Fruit fly (Drosophila melanogaster) whole organism, embryonic: ENCODE measurements around the gene Bem46.

ENCODE experiments used
- Atf-2 ChIP-seq: fragments of 200-800 bp; sonication (Bioruptor generic); optimal IDR thresholded peaks from 2 replicates; lab custom pipeline; 2016; ENCODE audit warnings: missing biosample characterization, missing genetic modification characterization
- B-H1 ChIP-seq: fragments of 200-800 bp; sonication (Bioruptor generic); IDR thresholded peaks from 3 replicates; pipeline ENCODE4 v1.3.6; 2022; ENCODE audit warnings: missing biosample characterization, missing genetic modification characterization
- BtbVII ChIP-seq: fragments of 200-800 bp; sonication (Bioruptor generic); optimal IDR thresholded peaks from 3 replicates; lab custom pipeline; 2017; ENCODE audit warnings: missing biosample characterization, mild to moderate bottlenecking, missing genetic modification characterization
- C15 ChIP-seq: fragments of 200-800 bp; sonication (Bioruptor generic); IDR thresholded peaks from 3 replicates; pipeline ENCODE4 v1.3.6; 2022; ENCODE audit warnings: missing biosample characterization, missing genetic modification characterization
- CG10654 ChIP-seq: fragments of 200-800 bp; sonication (Bioruptor generic); optimal IDR thresholded peaks from 2 replicates; lab custom pipeline; 2016; ENCODE audit warnings: missing biosample characterization, missing genetic modification characterization
- CG10979 ChIP-seq: fragments of 200-800 bp; sonication (Bioruptor generic); optimal IDR thresholded peaks from 2 replicates; lab custom pipeline; 2018; ENCODE audit warnings: missing biosample characterization, mild to moderate bottlenecking, missing genetic modification characterization, moderate library complexity
- CG11085 ChIP-seq: fragments of 200-800 bp; sonication (Bioruptor generic); IDR thresholded peaks from 2 replicates; pipeline ENCODE4 v1.3.6; 2022; ENCODE audit warnings: missing biosample characterization, missing genetic modification characterization
- CG12391 ChIP-seq: fragments of 200-800 bp; sonication (Bioruptor generic); optimal IDR thresholded peaks from 3 replicates; lab custom pipeline; 2018; ENCODE audit warnings: missing biosample characterization, mild to moderate bottlenecking, missing genetic modification characterization, moderate library complexity
- CG13287 ChIP-seq: fragments of 200-800 bp; sonication (Bioruptor generic); IDR thresholded peaks from 2 replicates; pipeline ENCODE4 v1.3.6; 2022; ENCODE audit warnings: missing biosample characterization, missing genetic modification characterization; ENCODE audit not compliant: partially characterized antibody
- CG13894 ChIP-seq: fragments of 200-800 bp; sonication (Bioruptor generic); optimal IDR thresholded peaks from 3 replicates; lab custom pipeline; 2018; ENCODE audit warnings: missing biosample characterization, mild to moderate bottlenecking, missing genetic modification characterization, moderate library complexity
- CG14860 ChIP-seq: fragments of 200-800 bp; sonication (Bioruptor generic); IDR thresholded peaks from 3 replicates; pipeline ENCODE4 v1.3.6; 2022; ENCODE audit warnings: missing biosample characterization, missing genetic modification characterization; ENCODE audit not compliant: partially characterized antibody
- CG15073 ChIP-seq: fragments of 200-800 bp; sonication (Bioruptor generic); optimal IDR thresholded peaks from 2 replicates; lab custom pipeline; 2016; ENCODE audit warnings: missing biosample characterization, missing genetic modification characterization
- CG1602 ChIP-seq: fragments of 200-800 bp; sonication (Bioruptor generic); optimal IDR thresholded peaks from 3 replicates; lab custom pipeline; 2016; ENCODE audit warnings: missing biosample characterization, missing genetic modification characterization
- CG17361 ChIP-seq: fragments of 200-800 bp; sonication (Bioruptor generic); IDR thresholded peaks from 3 replicates; pipeline ENCODE4 v1.3.6; 2022; ENCODE audit warnings: missing biosample characterization, missing genetic modification characterization
- CG17385 ChIP-seq: fragments of 200-800 bp; sonication (Bioruptor generic); optimal IDR thresholded peaks from 3 replicates; lab custom pipeline; 2018; ENCODE audit warnings: missing biosample characterization, mild to moderate bottlenecking, missing genetic modification characterization
- CG17568 ChIP-seq: fragments of 200-800 bp; sonication (Bioruptor generic); optimal IDR thresholded peaks from 2 replicates; lab custom pipeline; 2018; ENCODE audit warnings: missing biosample characterization, mild to moderate bottlenecking, missing genetic modification characterization, moderate library complexity
- CG18262 ChIP-seq: fragments of 200-800 bp; optimal IDR thresholded peaks from 3 replicates; lab custom pipeline; 2019; ENCODE audit warnings: missing biosample characterization, mild to moderate bottlenecking, missing genetic modification characterization, moderate library complexity
- CG18599 ChIP-seq: fragments of 200-800 bp; sonication (Bioruptor generic); optimal IDR thresholded peaks from 3 replicates; lab custom pipeline; 2017; ENCODE audit warnings: missing biosample characterization, missing genetic modification characterization, mild to moderate bottlenecking, moderate library complexity, missing genetic modification reagents
- CG2199 ChIP-seq: fragments of 200-800 bp; sonication (Bioruptor generic); IDR thresholded peaks from 3 replicates; pipeline ENCODE4 v1.3.6; 2022; ENCODE audit warnings: missing biosample characterization, missing genetic modification characterization
- CG32532 ChIP-seq: fragments of 200-800 bp; sonication (Bioruptor generic); IDR thresholded peaks from 2 replicates; pipeline ENCODE4 v1.3.6; 2022; ENCODE audit warnings: missing biosample characterization, missing genetic modification characterization
- CG4730 ChIP-seq: fragments of 200-800 bp; sonication (Bioruptor generic); IDR thresholded peaks from 2 replicates; pipeline ENCODE4 v1.3.6; 2022; ENCODE audit warnings: missing biosample characterization, missing genetic modification characterization
- CG7987 ChIP-seq: fragments of 200-800 bp; sonication (Bioruptor generic); optimal IDR thresholded peaks from 2 replicates; lab custom pipeline; 2018; ENCODE audit warnings: missing biosample characterization, mild to moderate bottlenecking, missing genetic modification characterization, moderate library complexity
- CG8089 ChIP-seq: fragments of 200-800 bp; sonication (Bioruptor generic); optimal IDR thresholded peaks from 3 replicates; lab custom pipeline; 2016; ENCODE audit warnings: missing biosample characterization, missing genetic modification characterization
- CG8359 ChIP-seq: fragments of 200-800 bp; sonication (Bioruptor generic); optimal IDR thresholded peaks from 2 replicates; lab custom pipeline; 2017; ENCODE audit warnings: missing biosample characterization, mild to moderate bottlenecking, missing genetic modification characterization, borderline replicate concordance
- CHES-1-like ChIP-seq: fragments of 200-800 bp; sonication (Bioruptor generic); optimal IDR thresholded peaks from 2 replicates; lab custom pipeline; 2016; ENCODE audit warnings: missing biosample characterization, missing genetic modification characterization
- CoRest ChIP-seq: fragments of 200-800 bp; sonication (Bioruptor generic); optimal IDR thresholded peaks from 3 replicates; lab custom pipeline; 2018; ENCODE audit warnings: missing biosample characterization, mild to moderate bottlenecking, missing genetic modification characterization, moderate library complexity
- E2f1 ChIP-seq: fragments of 200-800 bp; sonication (Bioruptor generic); IDR thresholded peaks from 2 replicates; pipeline ENCODE4 v1.3.6; 2022; ENCODE audit warnings: missing biosample characterization, missing genetic modification characterization
- Fer3 ChIP-seq: fragments of 200-800 bp; sonication (Bioruptor generic); optimal IDR thresholded peaks from 2 replicates; lab custom pipeline; 2018; ENCODE audit warnings: missing biosample characterization, mild to moderate bottlenecking, missing genetic modification characterization, moderate library complexity
- GATAe ChIP-seq: fragments of 200-800 bp; sonication (Bioruptor generic); conservative IDR thresholded peaks from 2 replicates; pipeline ENCODE4 v1.3.6; 2022; ENCODE audit warnings: missing biosample characterization, missing genetic modification characterization
- Hmx ChIP-seq: fragments of 200-800 bp; sonication (Bioruptor generic); optimal IDR thresholded peaks from 2 replicates; lab custom pipeline; 2016; ENCODE audit warnings: missing biosample characterization, missing genetic modification characterization
- Hr39 ChIP-seq: fragments of >200 bp; optimal IDR thresholded peaks from 2 replicates; lab custom pipeline; 2017
- Mes4 ChIP-seq: fragments of 200-800 bp; sonication (Bioruptor generic); optimal IDR thresholded peaks from 2 replicates; lab custom pipeline; 2016; ENCODE audit warnings: missing biosample characterization, missing genetic modification characterization
- NC2β ChIP-seq: fragments of 200-800 bp; sonication (Bioruptor generic); optimal IDR thresholded peaks from 2 replicates; lab custom pipeline; 2016; ENCODE audit warnings: missing biosample characterization, missing genetic modification characterization
- Ssrp ChIP-seq: fragments of 200-800 bp; sonication (Bioruptor generic); optimal IDR thresholded peaks from 2 replicates; lab custom pipeline; 2018; ENCODE audit warnings: missing biosample characterization, mild to moderate bottlenecking, missing genetic modification characterization, moderate library complexity
- Taf1 ChIP-seq: fragments of 200-800 bp; sonication (Bioruptor generic); IDR thresholded peaks from 2 replicates; pipeline ENCODE4 v1.3.6; 2022; ENCODE audit warnings: missing biosample characterization, missing genetic modification characterization
- YL-1 ChIP-seq: fragments of 200-800 bp; sonication (Bioruptor generic); optimal IDR thresholded peaks from 3 replicates; lab custom pipeline; 2017; ENCODE audit warnings: missing biosample characterization, mild to moderate bottlenecking, missing genetic modification characterization
- abd-A ChIP-seq: fragments of 200-800 bp; sonication (Bioruptor generic); optimal IDR thresholded peaks from 3 replicates; lab custom pipeline; 2019; ENCODE audit warnings: missing biosample characterization, mild to moderate bottlenecking, missing genetic modification characterization, moderate library complexity
- az2 ChIP-seq: fragments of 200-800 bp; sonication (Bioruptor generic); optimal IDR thresholded peaks from 3 replicates; lab custom pipeline; 2016; ENCODE audit warnings: missing biosample characterization, missing genetic modification characterization
- bab2 ChIP-seq: fragments of 200-800 bp; sonication (Bioruptor generic); optimal IDR thresholded peaks from 2 replicates; lab custom pipeline; 2016; ENCODE audit warnings: missing biosample characterization, missing genetic modification characterization
- bigmax ChIP-seq: fragments of 200-800 bp; sonication (Bioruptor generic); optimal IDR thresholded peaks from 2 replicates; lab custom pipeline; 2018; ENCODE audit warnings: missing biosample characterization, mild to moderate bottlenecking, missing genetic modification characterization
- crol ChIP-seq: fragments of 200-800 bp; sonication (Bioruptor generic); IDR thresholded peaks from 2 replicates; pipeline ENCODE4 v1.3.6; 2022; ENCODE audit warnings: missing biosample characterization, missing genetic modification characterization
- ewg ChIP-seq: fragments of 200-800 bp; sonication (Bioruptor generic); optimal IDR thresholded peaks from 3 replicates; lab custom pipeline; 2017; ENCODE audit warnings: mild to moderate bottlenecking, missing biosample characterization, missing genetic modification reagents, missing genetic modification characterization
- fd3F ChIP-seq: fragments of 200-800 bp; sonication (Bioruptor generic); optimal IDR thresholded peaks from 2 replicates; lab custom pipeline; 2018; ENCODE audit warnings: missing biosample characterization, mild to moderate bottlenecking, missing genetic modification characterization, moderate library complexity
- hb ChIP-seq: fragments of 200-800 bp; sonication (Bioruptor generic); IDR thresholded peaks from 3 replicates; pipeline ENCODE4 v1.3.6; 2022; ENCODE audit warnings: missing biosample characterization, missing genetic modification characterization; ENCODE audit not compliant: partially characterized antibody
- insv ChIP-seq, 2 experiments: fragments of 200-800 bp; sonication (Bioruptor generic); optimal IDR thresholded peaks; 3 replicates each; lab custom pipeline; 2016 to 2018; ENCODE audit warnings: missing biosample characterization in 2 of 2, missing genetic modification characterization in 2 of 2
- jigr1 ChIP-seq: fragments of 200-800 bp; sonication (Bioruptor generic); IDR thresholded peaks from 3 replicates; pipeline ENCODE4 v1.3.6; 2022; ENCODE audit warnings: missing biosample characterization, missing genetic modification characterization
- kni ChIP-seq: fragments of 200-800 bp; sonication (Bioruptor generic); optimal IDR thresholded peaks from 3 replicates; lab custom pipeline; 2017; ENCODE audit warnings: mild to moderate bottlenecking, missing biosample characterization, missing genetic modification reagents, missing genetic modification characterization
- lmd ChIP-seq: fragments of 200-800 bp; sonication (Bioruptor generic); IDR thresholded peaks from 2 replicates; pipeline ENCODE4 v1.3.6; 2022; ENCODE audit warnings: missing biosample characterization, missing genetic modification characterization
- pnt ChIP-seq: fragments of 200-800 bp; sonication (Bioruptor generic); optimal IDR thresholded peaks from 3 replicates; lab custom pipeline; 2016; ENCODE audit warnings: missing biosample characterization, missing genetic modification characterization
- sisA ChIP-seq: fragments of 200-800 bp; sonication (Bioruptor generic); IDR thresholded peaks from 2 replicates; pipeline ENCODE4 v1.3.6; 2022; ENCODE audit warnings: missing biosample characterization, missing genetic modification characterization

Bem46 gene

DNA sequence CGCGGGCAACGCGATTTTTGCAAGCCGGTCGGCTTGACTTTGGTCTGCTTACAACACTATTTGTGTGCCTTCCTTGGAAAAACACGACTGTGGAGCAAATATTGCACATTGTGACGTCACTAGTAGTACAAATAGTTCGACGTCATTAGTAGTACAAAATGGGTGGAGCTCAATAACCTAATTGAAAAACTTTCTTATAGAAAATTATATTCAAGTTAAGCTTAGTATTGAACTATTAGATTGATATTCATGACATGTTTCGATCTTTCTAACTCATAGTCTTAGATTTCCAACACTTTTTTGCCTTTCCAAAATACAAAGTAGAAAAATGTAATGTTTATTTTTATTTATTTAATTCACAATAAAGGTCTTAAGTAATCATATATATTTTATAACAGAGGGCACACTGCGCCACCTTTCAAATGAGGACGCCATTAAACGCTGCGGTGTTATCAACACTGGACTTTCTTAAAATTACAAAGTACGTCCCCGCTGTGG is 15.4 kb upstream of the Bem46 start, which contains the start of the genes Rrp1 and gammaTub23C (continued):
- TF ChIP-seq CG8089 (GFP tag; lab: Kevin White, UChicago) (peak; percentile 67), CG17361 (GFP tag; lab: Robert Waterston, UW) (peak; percentile 99), CG4730 (peak; percentile 73), BtbVII (GFP tag; lab: Kevin White, UChicago) (peak; percentile 88), Ssrp (peak; percentile 92), jigr1 (GFP tag; lab: Robert Waterston, UW) (peak; percentile 84), pnt (GFP tag; lab: Kevin White, UChicago) (peak; percentile 63), Fer3 (tag; lab: Kevin White, UChicago) (peak; percentile 78), B-H1 (GFP tag; lab: Robert Waterston, UW) (peak; percentile 82), lmd (GFP tag; lab: Robert Waterston, UW) (peak; percentile 90), CG14860 (GFP tag; lab: Robert Waterston, UW) (no peak), abd-A (tag; lab: Kevin White, UChicago) (no peak), CG8359 (GFP tag; lab: Kevin White, UChicago) (peak; percentile 68), sisA (GFP tag; lab: Robert Waterston, UW) (peak; percentile 87), CG10654 (peak; percentile 86), CG7987 (peak; percentile 19), bigmax (GFP tag; lab: Kevin White, UChicago) (no peak), Hmx (GFP tag; lab: Kevin White, UChicago) (peak; percentile 63), E2f1 (peak; percentile 79), C15 (GFP tag; lab: Robert Waterston, UW) (no peak), Mes4 (GFP tag; lab: Kevin White, UChicago) (peak; percentile 72), GATAe (GFP tag; lab: Robert Waterston, UW) (peak; percentile 50; the same call in 1 of the 2 replicates), YL-1 (GFP tag; lab: Kevin White, UChicago) (peak; percentile 85), CG12391 (tag; lab: Kevin White, UChicago) (peak; percentile 94), Atf-2 (GFP tag; lab: Kevin White, UChicago) (peak; percentile 69), CG11085 (GFP tag; lab: Robert Waterston, UW) (peak; percentile 77), Hr39 (lab: Kevin White, UChicago) (no peak), CG18262 (tag; lab: Kevin White, UChicago) (peak; percentile 95), CHES-1-like (GFP tag; lab: Kevin White, UChicago) (peak; percentile 78), fd3F (peak; percentile 83), CoRest (tag; lab: Kevin White, UChicago) (peak; percentile 97), CG2199 (no peak), CG1602 (peak; percentile 94), ewg (GFP tag; lab: Kevin White, UChicago) (peak; percentile 85), CG17385 (peak; percentile 86), insv (GFP tag; optimal IDR thresholded peaks at IDR 0.05; lab: Kevin White, UChicago) (peak in 1 of 2 experiments; percentile 74), CG15073 (GFP tag; lab: Kevin White, UChicago) (peak; percentile 67), NC2β (GFP tag; lab: Kevin White, UChicago) (peak; percentile 55), bab2 (GFP tag; lab: Kevin White, UChicago) (peak; percentile 63), CG17568 (GFP tag; lab: Kevin White, UChicago) (no peak), crol (GFP tag; lab: Robert Waterston, UW) (no peak), kni (GFP tag; lab: Kevin White, UChicago) (peak; percentile 85), CG10979 (tag; lab: Kevin White, UChicago) (peak; percentile 89), CG32532 (GFP tag; lab: Robert Waterston, UW) (peak; percentile 83), hb (no peak), az2 (GFP tag; lab: Kevin White, UChicago) (peak; percentile 93), CG13287 (GFP tag; lab: Robert Waterston, UW) (0 out of 2 replicates have a peak, but pooled peaks have one; percentile 6), CG13894 (tag; lab: Kevin White, UChicago) (peak; percentile 53), CG18599 (GFP tag; lab: Kevin White, UChicago) (peak; percentile 92), Taf1 (GFP tag; lab: Robert Waterston, UW) (peak; percentile 42; the same call in 1 of the 2 replicates)
